Fruit fly (Drosophila melanogaster): ENCODE data around the gene CG6592.
A peak's percentile ranks its signal among the peaks of the same experiment; 100 is the strongest.

The CG6592 gene

dm6 chr3L:6054803-6055202 lies 4.7 kb upstream of the CG6592 start, which contains the start of gene tant (continued):
- peak; percentile 91 for TF ChIP-seq CG15514 (GFP tag; optimal IDR thresholded peaks at IDR 0.05)
- no peak for TF ChIP-seq ttk (GFP tag; IDR thresholded peaks at IDR 0.05)
- TF ChIP-seq sug (tag; optimal IDR thresholded peaks at IDR 0.05) = peak; percentile 45
- peak; percentile 86 for TF ChIP-seq ato (GFP tag; IDR thresholded peaks at IDR 0.05; ENCODE audit: partially characterized antibody)
- TF ChIP-seq CG2712 (tag; optimal IDR thresholded peaks at IDR 0.05) = peak; percentile 22
- no peak for TF ChIP-seq dysf (GFP tag; IDR thresholded peaks at IDR 0.05)
- TF ChIP-seq Meics (GFP tag; optimal IDR thresholded peaks at IDR 0.05) = no peak
- TF ChIP-seq cg (GFP tag; optimal IDR thresholded peaks at IDR 0.05) = no peak
- TF ChIP-seq bcd (GFP tag; optimal IDR thresholded peaks at IDR 0.05) = peak; percentile 8
- TF ChIP-seq Pdp1 (GFP tag; optimal IDR thresholded peaks at IDR 0.05) = peak in 1 of 2 experiments; percentile 8
- TF ChIP-seq Antp (GFP tag; optimal IDR thresholded peaks at IDR 0.05) = peak; percentile 2
- TF ChIP-seq unc-4 (GFP tag; IDR thresholded peaks at IDR 0.05; ENCODE audit: partially characterized antibody) = peak; percentile 86
- TF ChIP-seq CG1603 (tag; optimal IDR thresholded peaks at IDR 0.05) = peak; percentile 31
- TF ChIP-seq stwl (tag; optimal IDR thresholded peaks at IDR 0.05) = peak; percentile 58
- TF ChIP-seq repo (GFP tag; optimal IDR thresholded peaks at IDR 0.05) = no peak
- peak; percentile 89 for TF ChIP-seq Bgb (GFP tag; IDR thresholded peaks at IDR 0.05; ENCODE audit: partially characterized antibody)
- TF ChIP-seq Nf-YC (tag; optimal IDR thresholded peaks at IDR 0.05) = peak; percentile 95
- peak; percentile 72 for TF ChIP-seq CG7963 (GFP tag; IDR thresholded peaks at IDR 0.05; ENCODE audit: partially characterized antibody)
- TF ChIP-seq CG10366 (GFP tag; IDR thresholded peaks at IDR 0.05) = no peak
- peak; percentile 92 for TF ChIP-seq amos (GFP tag; IDR thresholded peaks at IDR 0.05; ENCODE audit: partially characterized antibody)
- peak; percentile 65 for TF ChIP-seq Med (GFP tag)
- TF ChIP-seq Lhr (GFP tag; optimal IDR thresholded peaks at IDR 0.05) = peak; percentile 74
- TF ChIP-seq shn (GFP tag; optimal IDR thresholded peaks at IDR 0.05) = peak; percentile 16
- TF ChIP-seq Blimp-1 (GFP tag; optimal IDR thresholded peaks at IDR 0.05) = no peak
- peak; percentile 88 for TF ChIP-seq Sin3A (optimal IDR thresholded peaks at IDR 0.05)
- no peak for TF ChIP-seq CG3407 (GFP tag; optimal IDR thresholded peaks at IDR 0.05)
- no peak for TF ChIP-seq BtbVII (GFP tag; optimal IDR thresholded peaks at IDR 0.05)
- TF ChIP-seq CG34224 (GFP tag; IDR thresholded peaks at IDR 0.05; ENCODE audit: partially characterized antibody) = peak; percentile 81
- TF ChIP-seq hb (GFP tag; IDR thresholded peaks at IDR 0.05; ENCODE audit: partially characterized antibody) = peak; percentile 81
- peak; percentile 43 for TF ChIP-seq Abd-B (GFP tag; optimal IDR thresholded peaks at IDR 0.05)
- TF ChIP-seq Doc3 (GFP tag; IDR thresholded peaks at IDR 0.05; ENCODE audit: partially characterized antibody) = peak; percentile 89
- peak; percentile 2 for TF ChIP-seq Mad (GFP tag; optimal IDR thresholded peaks at IDR 0.05)
- TF ChIP-seq Hr39 (optimal IDR thresholded peaks at IDR 0.05) = no peak
- peak; percentile 44 for TF ChIP-seq phol (tag; optimal IDR thresholded peaks at IDR 0.05)
- TF ChIP-seq CG2116 (GFP tag; optimal IDR thresholded peaks at IDR 0.05) = peak; percentile 94
- TF ChIP-seq CG6791 (GFP tag; IDR thresholded peaks at IDR 0.05; ENCODE audit: partially characterized antibody) = peak; percentile 90
- no peak for TF ChIP-seq Gsc (GFP tag; IDR thresholded peaks at IDR 0.05)
- peak; percentile 97 for TF ChIP-seq knrl (GFP tag; IDR thresholded peaks at IDR 0.05; ENCODE audit: partially characterized antibody)
- TF ChIP-seq BEAF-32 (GFP tag; optimal IDR thresholded peaks at IDR 0.05) = peak; percentile 96
- peak; percentile 87 for TF ChIP-seq Nf-YB (GFP tag; optimal IDR thresholded peaks at IDR 0.05)
- TF ChIP-seq CG4617 (GFP tag; optimal IDR thresholded peaks at IDR 0.05; ENCODE audit: borderline replicate concordance) = peak; percentile 86
- peak; percentile 57; the same call in 2 of the 3 replicates for TF ChIP-seq CG17361 (GFP tag; IDR thresholded peaks at IDR 0.05)
- TF ChIP-seq CG14860 (GFP tag; IDR thresholded peaks at IDR 0.05; ENCODE audit: partially characterized antibody) = peak; percentile 86
- TF ChIP-seq jumu (GFP tag; optimal IDR thresholded peaks at IDR 0.05) = peak; percentile 30
- TF ChIP-seq CG18262 (tag; optimal IDR thresholded peaks at IDR 0.05) = peak; percentile 4
- no peak for TF ChIP-seq E2f1 (GFP tag; IDR thresholded peaks at IDR 0.05)
- TF ChIP-seq CG10267 (tag; optimal IDR thresholded peaks at IDR 0.05) = peak; percentile 50
- TF ChIP-seq CG9609 (GFP tag; optimal IDR thresholded peaks at IDR 0.05) = peak; percentile 23
- peak; percentile 2 for TF ChIP-seq CG13624 (GFP tag; optimal IDR thresholded peaks at IDR 0.05)

Data from whole organism, embryonic.